Worm (Caenorhabditis elegans) whole organism, mixed stage, embryonic: ENCODE measurements around the gene wdr-20.

Source experiments
- lsy-2 ChIP-seq: fragments of 150-350 bp; optimal IDR thresholded peaks from 2 replicates; lab custom pipeline; 2014; ENCODE audit warnings: missing biosample characterization, missing genetic modification characterization
- nhr-237 ChIP-seq: fragments of 150-350 bp; optimal IDR thresholded peaks from 2 replicates; lab custom pipeline; 2014; ENCODE audit warnings: missing biosample characterization, missing genetic modification characterization
- ztf-11 ChIP-seq: fragments of 150-350 bp; optimal IDR thresholded peaks from 2 replicates; lab custom pipeline; 2014; ENCODE audit warnings: missing biosample characterization, missing genetic modification characterization

DNA sequence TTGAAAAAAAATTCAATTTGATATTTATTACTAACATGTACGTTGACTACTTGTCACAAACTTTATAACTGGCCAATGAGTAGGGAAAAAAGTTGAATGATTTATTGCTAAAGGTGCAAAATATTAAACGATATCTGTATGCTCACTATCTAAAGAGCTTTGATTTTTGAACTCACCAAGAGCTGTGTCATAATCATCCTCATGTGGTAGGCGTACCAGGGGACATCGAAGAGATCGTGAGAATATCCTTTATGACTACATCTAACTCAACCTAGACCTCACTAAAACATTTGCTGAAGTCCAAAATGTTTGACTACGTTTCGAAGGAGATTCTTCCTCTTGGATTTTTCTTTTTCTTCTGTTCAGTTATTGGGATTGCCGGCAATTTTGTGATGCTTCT lies 18.3 kb upstream of the wdr-20 start, which contains the start of gene srsx-28:
- TF ChIP-seq lsy-2 (tag; lab: Kevin White, UChicago) (no peak), ztf-11 (tag; lab: Kevin White, UChicago) (no peak), nhr-237 (tag; lab: Kevin White, UChicago) (no peak)
